Fruit fly (Drosophila melanogaster) whole organism, embryonic: ENCODE results near the gene sno.

ENCODE experiments used
- Atf-2 ChIP-seq: fragments of 200-800 bp; sonication (Bioruptor generic); optimal IDR thresholded peaks from 2 replicates; lab custom pipeline; 2016; ENCODE audit warnings: missing biosample characterization, missing genetic modification characterization
- Atf6 ChIP-seq: fragments of 200-800 bp; sonication (Bioruptor generic); IDR thresholded peaks from 2 replicates; pipeline ENCODE4 v1.3.6; 2022; ENCODE audit warnings: missing biosample characterization, missing genetic modification characterization
- Bdp1 ChIP-seq: fragments of 200-800 bp; sonication (Bioruptor generic); optimal IDR thresholded peaks from 3 replicates; lab custom pipeline; 2016; ENCODE audit warnings: missing biosample characterization, missing genetic modification characterization
- CG10209 ChIP-seq: fragments of 200-800 bp; sonication (Bioruptor generic); optimal IDR thresholded peaks from 3 replicates; lab custom pipeline; 2017; ENCODE audit warnings: missing biosample characterization, mild to moderate bottlenecking, missing genetic modification characterization, missing genetic modification reagents
- CG10274 ChIP-seq: fragments of 200-800 bp; sonication (Bioruptor generic); optimal IDR thresholded peaks from 3 replicates; lab custom pipeline; 2017; ENCODE audit warnings: missing biosample characterization, mild to moderate bottlenecking, missing genetic modification characterization
- CG10366 ChIP-seq: fragments of 200-800 bp; sonication (Bioruptor generic); IDR thresholded peaks from 2 replicates; pipeline ENCODE4 v1.3.6; 2022; ENCODE audit warnings: missing biosample characterization, missing genetic modification characterization
- CG13123 ChIP-seq: fragments of 200-800 bp; sonication (Bioruptor generic); optimal IDR thresholded peaks from 2 replicates; lab custom pipeline; 2016; ENCODE audit warnings: missing biosample characterization, missing genetic modification characterization
- CG13894 ChIP-seq: fragments of 200-800 bp; sonication (Bioruptor generic); optimal IDR thresholded peaks from 3 replicates; lab custom pipeline; 2018; ENCODE audit warnings: missing biosample characterization, mild to moderate bottlenecking, missing genetic modification characterization, moderate library complexity
- CG14441 ChIP-seq: fragments of 200-800 bp; sonication (Bioruptor generic); IDR thresholded peaks from 2 replicates; pipeline ENCODE4 v1.3.6; 2022; ENCODE audit warnings: missing biosample characterization, missing genetic modification characterization
- CG14860 ChIP-seq: fragments of 200-800 bp; sonication (Bioruptor generic); IDR thresholded peaks from 3 replicates; pipeline ENCODE4 v1.3.6; 2022; ENCODE audit warnings: missing biosample characterization, missing genetic modification characterization; ENCODE audit not compliant: partially characterized antibody
- CG1529 ChIP-seq: fragments of 200-800 bp; sonication (Bioruptor generic); optimal IDR thresholded peaks from 3 replicates; lab custom pipeline; 2018; ENCODE audit warnings: missing biosample characterization, missing genetic modification characterization
- CG16815 ChIP-seq: fragments of 200-800 bp; sonication (Bioruptor generic); optimal IDR thresholded peaks from 3 replicates; lab custom pipeline; 2017; ENCODE audit warnings: missing biosample characterization, mild to moderate bottlenecking, missing genetic modification characterization
- CG17328 ChIP-seq: fragments of 200-800 bp; sonication (Bioruptor generic); IDR thresholded peaks from 2 replicates; pipeline ENCODE4 v1.3.6; 2022; ENCODE audit warnings: missing biosample characterization, missing genetic modification characterization
- CG1792 ChIP-seq: fragments of 200-800 bp; sonication (Bioruptor generic); optimal IDR thresholded peaks from 2 replicates; lab custom pipeline; 2016; ENCODE audit warnings: missing biosample characterization, missing genetic modification characterization
- CG2116 ChIP-seq: fragments of 200-800 bp; sonication (Bioruptor generic); optimal IDR thresholded peaks from 3 replicates; lab custom pipeline; 2018; ENCODE audit warnings: missing biosample characterization, mild to moderate bottlenecking, missing genetic modification characterization
- CG2202 ChIP-seq: fragments of 200-800 bp; sonication (Bioruptor generic); optimal IDR thresholded peaks from 2 replicates; lab custom pipeline; 2018; ENCODE audit warnings: missing biosample characterization, mild to moderate bottlenecking, missing genetic modification characterization
- CG31441 ChIP-seq: fragments of 200-800 bp; sonication (Bioruptor generic); IDR thresholded peaks from 2 replicates; pipeline ENCODE4 v1.3.6; 2022; ENCODE audit warnings: missing biosample characterization, missing genetic modification characterization
- CG5180 ChIP-seq: fragments of 200-800 bp; sonication (Bioruptor generic); optimal IDR thresholded peaks from 3 replicates; lab custom pipeline; 2017; ENCODE audit warnings: missing biosample characterization, missing genetic modification characterization, mild to moderate bottlenecking, moderate library complexity, missing genetic modification reagents
- CG8089 ChIP-seq: fragments of 200-800 bp; sonication (Bioruptor generic); optimal IDR thresholded peaks from 3 replicates; lab custom pipeline; 2016; ENCODE audit warnings: missing biosample characterization, missing genetic modification characterization
- CG8765 ChIP-seq: fragments of 200-800 bp; sonication (Bioruptor generic); IDR thresholded peaks from 2 replicates; pipeline ENCODE4 v1.3.6; 2022; ENCODE audit warnings: missing biosample characterization, missing genetic modification characterization
- Chrac-16 ChIP-seq: fragments of 200-800 bp; sonication (Bioruptor generic); optimal IDR thresholded peaks from 3 replicates; lab custom pipeline; 2016; ENCODE audit warnings: missing biosample characterization, missing genetic modification characterization
- Dad ChIP-seq: fragments of 200-800 bp; sonication (Bioruptor generic); optimal IDR thresholded peaks from 3 replicates; lab custom pipeline; 2016; ENCODE audit warnings: missing biosample characterization, missing genetic modification characterization
- Dip2 ChIP-seq: fragments of 200-800 bp; sonication (Bioruptor generic); IDR thresholded peaks from 2 replicates; pipeline ENCODE4 v1.3.6; 2022; ENCODE audit warnings: missing biosample characterization, missing genetic modification characterization
- Dref ChIP-seq: fragments of 200-800 bp; sonication (Bioruptor generic); IDR thresholded peaks from 2 replicates; pipeline ENCODE4 v1.3.6; 2022; ENCODE audit warnings: missing biosample characterization, missing genetic modification characterization
- Fer2 ChIP-seq: fragments of 200-800 bp; sonication (Bioruptor generic); optimal IDR thresholded peaks from 2 replicates; lab custom pipeline; 2018; ENCODE audit warnings: missing biosample characterization, mild to moderate bottlenecking, missing genetic modification characterization, moderate library complexity
- H2.0 ChIP-seq: fragments of 200-800 bp; sonication (Bioruptor generic); IDR thresholded peaks from 2 replicates; pipeline ENCODE4 v1.3.6; 2022; ENCODE audit warnings: missing biosample characterization, missing genetic modification characterization
- Hmr ChIP-seq: fragments of 200-800 bp; sonication (Bioruptor generic); optimal IDR thresholded peaks from 3 replicates; lab custom pipeline; 2017; ENCODE audit warnings: mild to moderate bottlenecking, missing biosample characterization, missing genetic modification reagents, missing genetic modification characterization
- MESR4 ChIP-seq: fragments of 200-800 bp; sonication (Bioruptor generic); optimal IDR thresholded peaks from 2 replicates; lab custom pipeline; 2018; ENCODE audit warnings: missing biosample characterization, mild to moderate bottlenecking, missing genetic modification characterization, moderate library complexity
- Trl ChIP-seq, 3 experiments: fragments of >200 bp in 2 of 3; fragments of 200-800 bp in 1 of 3; sonication (Bioruptor generic) in 1 of 3; optimal IDR thresholded peaks; 2 replicates in 1 of 3; 3 replicates in 2 of 3; lab custom pipeline; 2016 to 2017; ENCODE audit warnings: missing biosample characterization in 1 of 3, missing genetic modification characterization in 1 of 3
- amos ChIP-seq: fragments of 200-800 bp; sonication (Bioruptor generic); IDR thresholded peaks from 2 replicates; pipeline ENCODE4 v1.3.6; 2022; ENCODE audit warnings: missing biosample characterization, missing genetic modification characterization; ENCODE audit not compliant: partially characterized antibody
- bsh ChIP-seq, 2 experiments: fragments of 200-800 bp; sonication (Bioruptor generic); optimal IDR thresholded peaks; 2 replicates each; lab custom pipeline; 2017 to 2018; ENCODE audit warnings: mild to moderate bottlenecking in 2 of 2, missing biosample characterization in 2 of 2, missing genetic modification characterization in 2 of 2, moderate library complexity in 1 of 2
- dati ChIP-seq: fragments of 200-800 bp; sonication (Bioruptor generic); IDR thresholded peaks from 2 replicates; pipeline ENCODE4 v1.3.6; 2022; ENCODE audit warnings: missing biosample characterization, missing genetic modification characterization
- hkb ChIP-seq, 2 experiments: fragments of 200-800 bp in 1 of 2; fragments of >200 bp in 1 of 2; sonication (Bioruptor generic) in 1 of 2; IDR thresholded peaks in 1 of 2; optimal IDR thresholded peaks in 1 of 2; 2 replicates each; pipeline versions ENCODE4 v1.3.6 to Lab custom; 2017 to 2022; ENCODE audit warnings: missing biosample characterization in 1 of 2, missing genetic modification characterization in 1 of 2
- knrl ChIP-seq: fragments of 200-800 bp; sonication (Bioruptor generic); IDR thresholded peaks from 3 replicates; pipeline ENCODE4 v1.3.6; 2022; ENCODE audit warnings: missing biosample characterization, missing genetic modification characterization; ENCODE audit not compliant: partially characterized antibody
- lab ChIP-seq: fragments of 200-800 bp; sonication (Bioruptor generic); optimal IDR thresholded peaks from 3 replicates; lab custom pipeline; 2017; ENCODE audit warnings: missing biosample characterization, missing genetic modification characterization, mild to moderate bottlenecking, moderate library complexity, missing genetic modification reagents
- luna ChIP-seq: fragments of 200-800 bp; sonication (Bioruptor generic); optimal IDR thresholded peaks from 2 replicates; lab custom pipeline; 2016; ENCODE audit warnings: missing biosample characterization, missing genetic modification characterization
- org-1 ChIP-seq: fragments of 200-800 bp; sonication (Bioruptor generic); optimal IDR thresholded peaks from 2 replicates; lab custom pipeline; 2017; ENCODE audit warnings: missing biosample characterization, missing genetic modification characterization
- prd ChIP-seq, 3 experiments: fragments of >200 bp in 2 of 3; fragments of 200-800 bp in 1 of 3; sonication (Bioruptor generic) in 1 of 3; optimal IDR thresholded peaks in 2 of 3; IDR thresholded peaks in 1 of 3; 2 replicates in 2 of 3; 3 replicates in 1 of 3; pipeline versions ENCODE4 v1.3.6 to Lab custom; 2017 to 2022; ENCODE audit warnings: missing biosample characterization in 1 of 3, missing genetic modification characterization in 1 of 3
- run ChIP-seq: fragments of 200-800 bp; sonication (Bioruptor generic); optimal IDR thresholded peaks from 3 replicates; lab custom pipeline; 2018; ENCODE audit warnings: missing biosample characterization, mild to moderate bottlenecking, missing genetic modification characterization
- sc ChIP-seq, 3 experiments: fragments of >200 bp in 2 of 3; fragments of 200-800 bp in 1 of 3; sonication (Bioruptor generic) in 1 of 3; optimal IDR thresholded peaks; 2 replicates in 2 of 3; 3 replicates in 1 of 3; lab custom pipeline; 2017; ENCODE audit warnings: mild to moderate bottlenecking in 1 of 3, missing biosample characterization in 1 of 3, missing genetic modification characterization in 1 of 3, missing genetic modification reagents in 1 of 3
- sd ChIP-seq: fragments of 200-800 bp; sonication (Bioruptor generic); optimal IDR thresholded peaks from 3 replicates; lab custom pipeline; 2018; ENCODE audit warnings: missing biosample characterization, mild to moderate bottlenecking, missing genetic modification characterization, moderate library complexity
- sens ChIP-seq: fragments of 200-800 bp; sonication (Bioruptor generic); peaks from one replicate; lab custom pipeline; 2016; ENCODE audit warnings: missing biosample characterization, missing genetic modification characterization
- shn ChIP-seq: fragments of 200-800 bp; sonication (Bioruptor generic); optimal IDR thresholded peaks from 3 replicates; lab custom pipeline; 2016; ENCODE audit warnings: missing biosample characterization, missing genetic modification characterization
- sim ChIP-seq: fragments of 200-800 bp; sonication (Bioruptor generic); IDR thresholded peaks from 2 replicates; pipeline ENCODE4 v1.3.6; 2022; ENCODE audit warnings: missing biosample characterization, missing genetic modification characterization
- sr ChIP-seq: fragments of 200-800 bp; sonication (Bioruptor generic); IDR thresholded peaks from 3 replicates; pipeline ENCODE4 v1.3.6; 2022; ENCODE audit warnings: missing biosample characterization, missing genetic modification characterization
- tna ChIP-seq: fragments of 200-800 bp; sonication (Bioruptor generic); IDR thresholded peaks from 2 replicates; pipeline ENCODE4 v1.3.6; 2022; ENCODE audit warnings: missing biosample characterization, missing genetic modification characterization; ENCODE audit not compliant: partially characterized antibody
- unc-4 ChIP-seq: fragments of 200-800 bp; sonication (Bioruptor generic); IDR thresholded peaks from 2 replicates; pipeline ENCODE4 v1.3.6; 2022; ENCODE audit warnings: missing biosample characterization, missing genetic modification characterization; ENCODE audit not compliant: partially characterized antibody
- usp ChIP-seq: fragments of >200 bp; optimal IDR thresholded peaks from 2 replicates; lab custom pipeline; 2017; ENCODE audit warnings: missing biosample characterization, missing genetic modification characterization
- zfh2 ChIP-seq: fragments of 200-800 bp; sonication (Bioruptor generic); optimal IDR thresholded peaks from 2 replicates; lab custom pipeline; 2016; ENCODE audit warnings: missing biosample characterization, missing genetic modification characterization

sno gene

DNA sequence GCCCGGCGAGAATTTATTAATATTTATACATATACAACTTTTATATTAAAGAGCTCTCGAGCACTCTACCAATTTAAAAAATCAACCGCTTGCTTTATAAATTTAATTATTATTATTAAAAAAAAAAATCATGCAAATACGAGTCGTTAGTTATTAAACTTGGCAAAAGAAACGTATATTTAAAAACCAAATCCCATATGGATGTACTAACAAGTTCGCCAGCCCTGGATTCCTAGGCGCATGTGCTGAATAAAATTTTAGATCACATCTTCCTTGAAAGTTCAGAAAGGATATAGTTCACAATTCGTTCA is 47.2 kb upstream of the sno start, which contains the start of gene comt (continued):
- TF ChIP-seq CG8089 (GFP tag; lab: Kevin White, UChicago): no peak
- TF ChIP-seq CG2116 (GFP tag; lab: Kevin White, UChicago): peak; percentile 70
- no peak for TF ChIP-seq CG8765
- no peak for TF ChIP-seq unc-4 (GFP tag; lab: Robert Waterston, UW)
- no peak for TF ChIP-seq CG5180
- TF ChIP-seq sc (optimal IDR thresholded peaks at IDR 0.05; lab: Kevin White, UChicago): no peak
- TF ChIP-seq sc (GFP tag; optimal IDR thresholded peaks at IDR 0.05; lab: Kevin White, UChicago): peak; percentile 31
- no peak for TF ChIP-seq amos (GFP tag; lab: Robert Waterston, UW)
- no peak for TF ChIP-seq CG14860 (GFP tag; lab: Robert Waterston, UW)
- TF ChIP-seq bsh (GFP tag; optimal IDR thresholded peaks at IDR 0.05; lab: Kevin White, UChicago): peak in 1 of 2 experiments; percentile 71
- peak; percentile 42; the same call in 1 of the 2 replicates for TF ChIP-seq CG17328 (GFP tag; lab: Robert Waterston, UW)
- TF ChIP-seq Atf-2 (GFP tag; lab: Kevin White, UChicago): no peak
- TF ChIP-seq Trl (optimal IDR thresholded peaks at IDR 0.05; lab: Kevin White, UChicago): no peak
- TF ChIP-seq Trl (GFP tag; optimal IDR thresholded peaks at IDR 0.05; lab: Kevin White, UChicago): no peak
- no peak for TF ChIP-seq CG1792 (GFP tag; lab: Kevin White, UChicago)
- no peak for TF ChIP-seq sr (GFP tag; lab: Robert Waterston, UW)
- TF ChIP-seq CG10209 (GFP tag; lab: Kevin White, UChicago): peak; percentile 58
- no peak for TF ChIP-seq zfh2
- no peak for TF ChIP-seq Dref
- peak; percentile 43; the same call in 1 of the 2 replicates for TF ChIP-seq H2.0
- TF ChIP-seq Dad (GFP tag; lab: Kevin White, UChicago): no peak
- TF ChIP-seq CG16815: no peak
- TF ChIP-seq Chrac-16: peak; percentile 26
- no peak for TF ChIP-seq usp (GFP tag; lab: Kevin White, UChicago)
- peak; percentile 14; the same call in 1 of the 2 replicates for TF ChIP-seq Atf6 (GFP tag; lab: Robert Waterston, UW)
- TF ChIP-seq Hmr (GFP tag; lab: Kevin White, UChicago): no peak
- no peak for TF ChIP-seq CG10274
- TF ChIP-seq sim: 0 out of 2 replicates have a peak, but pooled peaks have one; percentile 21
- TF ChIP-seq Dip2 (GFP tag; lab: Robert Waterston, UW): no peak
- no peak for TF ChIP-seq luna (GFP tag; lab: Kevin White, UChicago)
- TF ChIP-seq CG13894 (tag; lab: Kevin White, UChicago): no peak
- peak; percentile 43; the same call in 1 of the 2 replicates for TF ChIP-seq CG10366 (GFP tag; lab: Robert Waterston, UW)
- no peak for TF ChIP-seq Bdp1
- no peak for TF ChIP-seq hkb (optimal IDR thresholded peaks at IDR 0.05; lab: Kevin White, UChicago)
- TF ChIP-seq hkb (GFP tag; IDR thresholded peaks at IDR 0.05; lab: Robert Waterston, UW): peak; percentile 70
- TF ChIP-seq CG14441 (GFP tag; lab: Robert Waterston, UW): peak; percentile 48; the same call in 1 of the 2 replicates
- TF ChIP-seq sens (GFP tag; lab: Kevin White, UChicago): peak; percentile 76
- peak; percentile 45 for TF ChIP-seq Fer2 (tag; lab: Kevin White, UChicago)
- TF ChIP-seq lab (GFP tag; lab: Kevin White, UChicago): no peak
- TF ChIP-seq knrl (GFP tag; lab: Robert Waterston, UW): no peak
- TF ChIP-seq MESR4 (GFP tag; lab: Kevin White, UChicago): no peak
- TF ChIP-seq CG31441 (GFP tag; lab: Robert Waterston, UW): peak; percentile 76
- TF ChIP-seq CG13123 (GFP tag; lab: Kevin White, UChicago): no peak
- no peak for TF ChIP-seq tna (GFP tag; lab: Robert Waterston, UW)
- no peak for TF ChIP-seq CG1529 (GFP tag; lab: Kevin White, UChicago)
- peak; percentile 5 for TF ChIP-seq CG2202 (tag; lab: Kevin White, UChicago)
- no peak for TF ChIP-seq dati (GFP tag; lab: Robert Waterston, UW)
- no peak for TF ChIP-seq prd (optimal IDR thresholded peaks at IDR 0.05; lab: Kevin White, UChicago)
- peak; percentile 77 for TF ChIP-seq prd (GFP tag; IDR thresholded peaks at IDR 0.05; lab: Robert Waterston, UW)
- no peak for TF ChIP-seq org-1 (GFP tag; lab: Kevin White, UChicago)
- no peak for TF ChIP-seq shn (GFP tag; lab: Kevin White, UChicago)
- no peak for TF ChIP-seq run (tag; lab: Kevin White, UChicago)
- no peak for TF ChIP-seq sd (tag; lab: Kevin White, UChicago)
